Worm (Caenorhabditis elegans) whole organism, mixed stage, embryonic: ENCODE results near the gene ceh-79.

Experiments used
- elt-3 ChIP-seq: fragments of 150-350 bp; optimal IDR thresholded peaks from 2 replicates; lab custom pipeline; 2014; ENCODE audit warnings: missing biosample characterization, missing genetic modification characterization
- hlh-1 ChIP-seq: fragments of 150-350 bp; optimal IDR thresholded peaks from 2 replicates; lab custom pipeline; 2014; ENCODE audit warnings: missing biosample characterization, missing genetic modification reagents, missing genetic modification characterization
- mep-1 ChIP-seq: fragments of 150-350 bp; optimal IDR thresholded peaks from 2 replicates; lab custom pipeline; 2017; ENCODE audit warnings: missing biosample characterization, missing genetic modification reagents, missing genetic modification characterization, inconsistent platforms
- mls-2 ChIP-seq: sonication (generic microtip); optimal IDR thresholded peaks from 2 replicates; lab custom pipeline; 2016; ENCODE audit warnings: mild to moderate bottlenecking, missing genetic modification characterization, moderate library complexity, missing compliant biosample characterization
- nhr-2 ChIP-seq: fragments of 150-350 bp; optimal IDR thresholded peaks from 2 replicates; lab custom pipeline; 2014; ENCODE audit warnings: missing biosample characterization, missing genetic modification characterization
- nhr-237 ChIP-seq: fragments of 150-350 bp; optimal IDR thresholded peaks from 2 replicates; lab custom pipeline; 2014; ENCODE audit warnings: missing biosample characterization, missing genetic modification characterization
- pha-4 ChIP-seq: fragments of 150-350 bp; optimal IDR thresholded peaks from 2 replicates; lab custom pipeline; 2018; ENCODE audit warnings: missing biosample characterization, missing genetic modification reagents, missing genetic modification characterization
- sptf-1 ChIP-seq: sonication (generic microtip); optimal IDR thresholded peaks from 2 replicates; lab custom pipeline; 2017; ENCODE audit warnings: mild to moderate bottlenecking, missing genetic modification characterization, moderate library complexity, missing compliant biosample characterization
- unc-62 ChIP-seq: fragments of 150-350 bp; optimal IDR thresholded peaks from 2 replicates; lab custom pipeline; 2014; ENCODE audit warnings: missing biosample characterization, missing genetic modification reagents, missing genetic modification characterization
- ztf-11 ChIP-seq: fragments of 150-350 bp; optimal IDR thresholded peaks from 2 replicates; lab custom pipeline; 2014; ENCODE audit warnings: missing biosample characterization, missing genetic modification characterization

DNA sequence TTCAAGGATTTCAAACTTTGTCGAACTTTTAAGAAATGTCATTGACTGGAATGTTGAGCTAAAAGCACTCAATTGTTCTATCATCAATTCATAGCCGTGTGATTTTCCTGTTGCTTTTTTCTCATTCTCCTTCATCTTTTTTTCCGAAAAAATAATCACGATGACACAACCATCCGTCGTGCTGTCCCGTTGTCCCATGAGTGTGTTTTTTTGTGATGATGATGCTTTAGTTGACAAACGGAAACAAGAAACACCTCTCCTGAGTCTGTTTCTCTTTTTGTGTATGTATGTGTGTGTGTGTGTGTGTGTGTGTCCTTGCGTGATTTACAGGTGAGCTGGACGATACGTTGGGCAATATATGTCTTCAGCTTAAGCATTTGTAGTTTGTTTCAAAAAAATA lies 1.1 kb upstream of the ceh-79 start:
- no peak for TF ChIP-seq unc-62 (GFP tag; lab: Kevin White, UChicago)
- no peak for TF ChIP-seq nhr-237 (tag; lab: Kevin White, UChicago)
- TF ChIP-seq elt-3 (tag; lab: Kevin White, UChicago) = no peak
- TF ChIP-seq nhr-2 (tag; lab: Kevin White, UChicago) = no peak
- TF ChIP-seq mls-2 (tag; lab: Kevin White, UChicago) = no peak
- no peak for TF ChIP-seq ztf-11 (tag; lab: Kevin White, UChicago)
- TF ChIP-seq mep-1 (tag; lab: Kevin White, UChicago) = no peak
- TF ChIP-seq pha-4 (tag; lab: Kevin White, UChicago) = no peak
- no peak for TF ChIP-seq sptf-1 (tag; lab: Kevin White, UChicago)
- TF ChIP-seq hlh-1 (tag; lab: Kevin White, UChicago) = no peak
